Worm (Caenorhabditis elegans): ENCODE results near the gene rol-1.

Gene rol-1

ce11 chrII:12222524-12222923, 50.2 kb downstream of the rol-1 start (continued):
- peak; percentile 79 for TF ChIP-seq lin-13 (GFP tag; optimal IDR thresholded peaks at IDR 0.05)
- TF ChIP-seq crh-2 (tag; optimal IDR thresholded peaks at IDR 0.05), result peak; percentile 83
- no peak for TF ChIP-seq ama-1 (optimal IDR thresholded peaks at IDR 0.05)
- TF ChIP-seq mdl-1 (tag; optimal IDR thresholded peaks at IDR 0.05), result peak; percentile 53 to 57
- no peak for TF ChIP-seq ZK546.5 (tag; optimal IDR thresholded peaks at IDR 0.05)
- TF ChIP-seq nhr-21 (tag; optimal IDR thresholded peaks at IDR 0.05), result peak; percentile 57

- TF ChIP-seq nhr-10 (tag; optimal IDR thresholded peaks at IDR 0.05), result no peak
- TF ChIP-seq lin-39 (tag; optimal IDR thresholded peaks at IDR 0.05), result no peak
- no peak for TF ChIP-seq crh-2 (tag; optimal IDR thresholded peaks at IDR 0.05)
- TF ChIP-seq ZK546.5 (tag; optimal IDR thresholded peaks at IDR 0.05), result no peak
- no peak for TF ChIP-seq Y55F3AM.14 (GFP tag; optimal IDR thresholded peaks at IDR 0.05)
- TF ChIP-seq dmd-4 (tag; optimal IDR thresholded peaks at IDR 0.05), result no peak
- no peak for TF ChIP-seq ceh-16 (tag; optimal IDR thresholded peaks at IDR 0.05)
- no peak for TF ChIP-seq nhr-23 (tag; optimal IDR thresholded peaks at IDR 0.05)
- TF ChIP-seq nhr-129 (tag; optimal IDR thresholded peaks at IDR 0.05), result peak; percentile 23
- peak; percentile 65 for TF ChIP-seq unc-55 (GFP tag; optimal IDR thresholded peaks at IDR 0.05)
- TF ChIP-seq C34F6.9 (tag; optimal IDR thresholded peaks at IDR 0.05), result peak; percentile 44
- TF ChIP-seq nhr-25 (tag; optimal IDR thresholded peaks at IDR 0.05), result no peak
- TF ChIP-seq nhr-237 (tag; optimal IDR thresholded peaks at IDR 0.05), result no peak
- TF ChIP-seq mdl-1 (tag; optimal IDR thresholded peaks at IDR 0.05), result no peak
- TF ChIP-seq fos-1 (tag; optimal IDR thresholded peaks at IDR 0.05), result peak; percentile 18
- TF ChIP-seq lsy-2 (tag; optimal IDR thresholded peaks at IDR 0.05), result peak in 1 of 2 experiments; percentile 55
- TF ChIP-seq nhr-77 (tag; optimal IDR thresholded peaks at IDR 0.05), result no peak
These were observed 52.6 kb downstream of the rol-1 start, which contains the start of the genes pqn-87 and rsr-2 for ce11 chrII:12224916-12225406. pqn-87 (minus strand) TSS chrII:12225086. rsr-2 (plus strand) TSS chrII:12225356.
